Fruit fly (Drosophila melanogaster) whole organism, pupa: ENCODE data around the gene CG6066.

Source experiments
- CG10348 ChIP-seq: fragments of 200-800 bp; sonication (Bioruptor generic); IDR thresholded peaks from 2 replicates; pipeline ENCODE4 v1.3.6; 2022; ENCODE audit warnings: missing biosample characterization, missing genetic modification characterization
- CG12605 ChIP-seq: fragments of 200-800 bp; sonication (Bioruptor generic); IDR thresholded peaks from 2 replicates; pipeline ENCODE4 v1.3.6; 2022; ENCODE audit warnings: missing biosample characterization, missing genetic modification characterization
- CG13204 ChIP-seq: fragments of 200-800 bp; sonication (Bioruptor generic); optimal IDR thresholded peaks from 2 replicates; lab custom pipeline; 2018; ENCODE audit warnings: missing biosample characterization, mild to moderate bottlenecking, missing genetic modification characterization, moderate library complexity
- CG14655 ChIP-seq: fragments of 200-800 bp; sonication (Bioruptor generic); optimal IDR thresholded peaks from 3 replicates; lab custom pipeline; 2017; ENCODE audit warnings: mild to moderate bottlenecking, missing biosample characterization, missing genetic modification reagents, missing genetic modification characterization
- CG15710 ChIP-seq: fragments of 200-800 bp; sonication (Bioruptor generic); optimal IDR thresholded peaks from 2 replicates; lab custom pipeline; 2018; ENCODE audit warnings: missing biosample characterization, mild to moderate bottlenecking, missing genetic modification characterization, moderate library complexity
- CG17806 ChIP-seq: fragments of 200-800 bp; sonication (Bioruptor generic); optimal IDR thresholded peaks from 2 replicates; lab custom pipeline; 2018; ENCODE audit warnings: missing biosample characterization, mild to moderate bottlenecking, missing genetic modification characterization, moderate library complexity
- CG32121 ChIP-seq: fragments of 200-800 bp; sonication (Bioruptor generic); IDR thresholded peaks from 2 replicates; pipeline ENCODE4 v1.3.6; 2022; ENCODE audit warnings: missing biosample characterization, missing genetic modification characterization
- CG34367 ChIP-seq: fragments of 200-800 bp; sonication (Bioruptor generic); optimal IDR thresholded peaks from 2 replicates; lab custom pipeline; 2018; ENCODE audit warnings: missing biosample characterization, mild to moderate bottlenecking, missing genetic modification characterization
- CG4496 ChIP-seq: fragments of 200-800 bp; sonication (Bioruptor generic); IDR thresholded peaks from 3 replicates; pipeline ENCODE4 v1.3.6; 2022; ENCODE audit warnings: missing biosample characterization, missing genetic modification characterization
- CG8159 ChIP-seq: fragments of 200-800 bp; sonication (Bioruptor generic); optimal IDR thresholded peaks from 3 replicates; lab custom pipeline; 2018; ENCODE audit warnings: missing biosample characterization, mild to moderate bottlenecking, missing genetic modification characterization, moderate library complexity
- CG8301 ChIP-seq: fragments of 200-800 bp; sonication (Bioruptor generic); optimal IDR thresholded peaks from 2 replicates; lab custom pipeline; 2018; ENCODE audit warnings: missing biosample characterization, mild to moderate bottlenecking, missing genetic modification characterization
- CG9948 ChIP-seq: fragments of 200-800 bp; sonication (Bioruptor generic); optimal IDR thresholded peaks from 2 replicates; lab custom pipeline; 2018; ENCODE audit warnings: missing biosample characterization, mild to moderate bottlenecking, missing genetic modification characterization, moderate library complexity
- D1 ChIP-seq: fragments of 200-800 bp; sonication (Bioruptor generic); optimal IDR thresholded peaks from 2 replicates; lab custom pipeline; 2018; ENCODE audit warnings: missing biosample characterization, mild to moderate bottlenecking, missing genetic modification characterization, moderate library complexity
- EcR ChIP-seq: fragments of 200-800 bp; sonication (Bioruptor generic); optimal IDR thresholded peaks from 3 replicates; lab custom pipeline; 2019; ENCODE audit warnings: missing biosample characterization, missing genetic modification characterization, mild to moderate bottlenecking, moderate library complexity, missing genetic modification reagents
- Ets98B ChIP-seq: fragments of 200-800 bp; sonication (Bioruptor generic); IDR thresholded peaks from 2 replicates; pipeline ENCODE4 v1.3.6; 2022; ENCODE audit warnings: missing biosample characterization, missing genetic modification characterization
- Pif1A ChIP-seq: fragments of 200-800 bp; sonication (Bioruptor generic); optimal IDR thresholded peaks from 3 replicates; lab custom pipeline; 2016; ENCODE audit warnings: missing biosample characterization, missing genetic modification characterization
- Pif1B ChIP-seq: fragments of 200-800 bp; sonication (Bioruptor generic); optimal IDR thresholded peaks from 3 replicates; lab custom pipeline; 2016; ENCODE audit warnings: missing biosample characterization, missing genetic modification characterization
- Snoo ChIP-seq: fragments of 200-800 bp; sonication (Bioruptor generic); optimal IDR thresholded peaks from 3 replicates; lab custom pipeline; 2017; ENCODE audit warnings: missing biosample characterization, mild to moderate bottlenecking, missing genetic modification characterization, inconsistent platforms
- fd96Ca ChIP-seq: fragments of 200-800 bp; sonication (Bioruptor generic); IDR thresholded peaks from 3 replicates; pipeline ENCODE4 v1.3.6; 2022; ENCODE audit warnings: missing biosample characterization, missing genetic modification characterization
- gl ChIP-seq: fragments of 200-800 bp; sonication (Bioruptor generic); optimal IDR thresholded peaks from 2 replicates; lab custom pipeline; 2018; ENCODE audit warnings: missing biosample characterization, mild to moderate bottlenecking, missing genetic modification characterization
- rn ChIP-seq: fragments of 200-800 bp; sonication (Bioruptor generic); IDR thresholded peaks from 2 replicates; pipeline ENCODE4 v1.3.6; 2022; ENCODE audit warnings: missing biosample characterization, missing genetic modification characterization

Gene CG6066

dm6 chr3R:27105439-27105838 is 11.1 kb downstream of the CG6066 start:
- TF ChIP-seq CG13204 (GFP tag; lab: Kevin White, UChicago) (no peak), EcR (GFP tag; lab: Kevin White, UChicago) (no peak), D1 (no peak), Pif1B (GFP tag; lab: Kevin White, UChicago) (no peak), CG9948 (tag; lab: Kevin White, UChicago) (no peak), CG14655 (GFP tag; lab: Kevin White, UChicago) (no peak), Ets98B (GFP tag; lab: Robert Waterston, UW) (no peak), CG32121 (GFP tag; lab: Robert Waterston, UW) (no peak), CG8159 (tag; lab: Kevin White, UChicago) (no peak), CG15710 (tag; lab: Kevin White, UChicago) (no peak), fd96Ca (no peak)

- TF ChIP-seq CG10348 (GFP tag; lab: Robert Waterston, UW), result no peak
- no peak for TF ChIP-seq CG34367 (tag; lab: Kevin White, UChicago)
- TF ChIP-seq CG17806, result peak; percentile 14
- TF ChIP-seq CG8159 (tag; lab: Kevin White, UChicago), result peak; percentile 28
- no peak for TF ChIP-seq CG8301 (tag; lab: Kevin White, UChicago)
- no peak for TF ChIP-seq Pif1A (GFP tag; lab: Kevin White, UChicago)
- no peak for TF ChIP-seq CG12605 (GFP tag; lab: Robert Waterston, UW)
- no peak for TF ChIP-seq Pif1B (GFP tag; lab: Kevin White, UChicago)
- no peak for TF ChIP-seq fd96Ca
- TF ChIP-seq CG13204 (GFP tag; lab: Kevin White, UChicago), result no peak
- peak; percentile 15 for TF ChIP-seq CG14655 (GFP tag; lab: Kevin White, UChicago)
These were observed 15.6 kb downstream of the CG6066 start, which contains the start of gene Jhbp11 for dm6 chr3R:27100930-27101329. Jhbp11 (plus strand) TSS chr3R:27101230.

dm6 chr3R:27099579-27099978 is 16.9 kb downstream of the CG6066 start, which contains the start of gene eater:
eater (minus strand) TSS chr3R:27099679.
- TF ChIP-seq gl (tag; lab: Kevin White, UChicago) (no peak), CG8159 (tag; lab: Kevin White, UChicago) (no peak), CG12605 (GFP tag; lab: Robert Waterston, UW) (no peak), Snoo (tag; lab: Kevin White, UChicago) (no peak), CG32121 (GFP tag; lab: Robert Waterston, UW) (no peak), Ets98B (GFP tag; lab: Robert Waterston, UW) (no peak), CG13204 (GFP tag; lab: Kevin White, UChicago) (no peak), rn (GFP tag; lab: Robert Waterston, UW) (no peak), CG15710 (tag; lab: Kevin White, UChicago) (no peak), EcR (GFP tag; lab: Kevin White, UChicago) (no peak), CG10348 (GFP tag; lab: Robert Waterston, UW) (no peak), fd96Ca (no peak), Pif1B (GFP tag; lab: Kevin White, UChicago) (no peak), CG17806 (no peak), CG4496 (GFP tag; lab: Robert Waterston, UW) (no peak), CG34367 (tag; lab: Kevin White, UChicago) (no peak)

- TF ChIP-seq CG34367 (tag; lab: Kevin White, UChicago) (no peak), CG9948 (tag; lab: Kevin White, UChicago) (no peak), CG15710 (tag; lab: Kevin White, UChicago) (no peak), Ets98B (GFP tag; lab: Robert Waterston, UW) (no peak), CG17806 (no peak), rn (GFP tag; lab: Robert Waterston, UW) (no peak), CG8301 (tag; lab: Kevin White, UChicago) (no peak), gl (tag; lab: Kevin White, UChicago) (no peak)
- TF ChIP-seq, all 21 proteins: peak for 0
These were observed 17.9 kb downstream of the CG6066 start for dm6 chr3R:27098638-27099037.

dm6 chr3R:27094233-27094632 is 22.3 kb downstream of the CG6066 start, which contains the start of gene CG14259:
CG14259 (plus strand) TSS chr3R:27094533.
- TF ChIP-seq CG13204 (GFP tag; lab: Kevin White, UChicago), result no peak
- no peak for TF ChIP-seq CG17806
- TF ChIP-seq CG14655 (GFP tag; lab: Kevin White, UChicago), result no peak
- no peak for TF ChIP-seq CG8159 (tag; lab: Kevin White, UChicago)
- TF ChIP-seq CG4496 (GFP tag; lab: Robert Waterston, UW), result no peak
- no peak for TF ChIP-seq CG34367 (tag; lab: Kevin White, UChicago)
- no peak for TF ChIP-seq CG12605 (GFP tag; lab: Robert Waterston, UW)
- TF ChIP-seq rn (GFP tag; lab: Robert Waterston, UW), result no peak
- TF ChIP-seq, all 21 proteins: peak for 0

- no peak for TF ChIP-seq CG4496 (GFP tag; lab: Robert Waterston, UW)
- no peak for TF ChIP-seq EcR (GFP tag; lab: Kevin White, UChicago)
- TF ChIP-seq CG13204 (GFP tag; lab: Kevin White, UChicago), result no peak
- TF ChIP-seq CG34367 (tag; lab: Kevin White, UChicago), result no peak
- TF ChIP-seq rn (GFP tag; lab: Robert Waterston, UW), result no peak
- TF ChIP-seq CG10348 (GFP tag; lab: Robert Waterston, UW), result no peak
- TF ChIP-seq gl (tag; lab: Kevin White, UChicago), result no peak
- no peak for TF ChIP-seq CG14655 (GFP tag; lab: Kevin White, UChicago)
- no peak for TF ChIP-seq Pif1B (GFP tag; lab: Kevin White, UChicago)
- no peak for TF ChIP-seq Snoo (tag; lab: Kevin White, UChicago)
- no peak for TF ChIP-seq CG8301 (tag; lab: Kevin White, UChicago)
- no peak for TF ChIP-seq CG32121 (GFP tag; lab: Robert Waterston, UW)
- TF ChIP-seq CG9948 (tag; lab: Kevin White, UChicago), result no peak
- no peak for TF ChIP-seq Ets98B (GFP tag; lab: Robert Waterston, UW)
- no peak for TF ChIP-seq CG12605 (GFP tag; lab: Robert Waterston, UW)
- TF ChIP-seq Pif1A (GFP tag; lab: Kevin White, UChicago), result no peak
- TF ChIP-seq CG8159 (tag; lab: Kevin White, UChicago), result no peak
- no peak for TF ChIP-seq CG17806
- TF ChIP-seq, all 21 proteins: peak for 0
These were observed 23.7 kb downstream of the CG6066 start, which contains the start of gene CG14258 for dm6 chr3R:27092843-27093242. CG14258 (plus strand) TSS chr3R:27093143.
